Worm (Caenorhabditis elegans) whole organism, L4 larva: ENCODE results near the gene C56A3.5.

Source experiments
- R02D3.7 ChIP-seq: fragments of 150-350 bp; sonication (generic microtip); optimal IDR thresholded peaks from 3 replicates; lab custom pipeline; 2014; ENCODE audit warnings: missing biosample characterization, missing genetic modification characterization
- T20F7.1 ChIP-seq: fragments of 200-800 bp; sonication (Bioruptor generic); optimal IDR thresholded peaks from 2 replicates; lab custom pipeline; 2018; ENCODE audit warnings: mild to moderate bottlenecking, missing genetic modification characterization, missing compliant biosample characterization
- T26A8.4 ChIP-seq: fragments of 200-800 bp; sonication (Bioruptor generic); IDR thresholded peaks from 2 replicates; pipeline ENCODE4 v1.3.6; 2022; ENCODE audit warnings: missing genetic modification characterization, missing compliant biosample characterization
- Y48G9A.11 ChIP-seq: fragments of 200-800 bp; sonication (Bioruptor generic); IDR thresholded peaks from 2 replicates; pipeline ENCODE4 v1.3.6; 2022; ENCODE audit warnings: missing genetic modification reagents, missing genetic modification characterization, missing compliant biosample characterization
- Y75B8A.6 ChIP-seq: fragments of 200-800 bp; sonication (Bioruptor generic); IDR thresholded peaks from 2 replicates; pipeline ENCODE4 v1.3.6; 2022; ENCODE audit warnings: missing genetic modification reagents, missing genetic modification characterization, missing compliant biosample characterization
- aha-1 ChIP-seq: fragments of 150-350 bp; peaks from one replicate; lab custom pipeline; 2014; ENCODE audit warnings: missing biosample characterization, missing genetic modification characterization
- aly-2 ChIP-seq: sonication (generic microtip); optimal IDR thresholded peaks from 2 replicates; lab custom pipeline; 2018; ENCODE audit warnings: missing biosample characterization, missing genetic modification characterization
- ama-1 ChIP-seq: fragments of 150-350 bp; optimal IDR thresholded peaks from 2 replicates; lab custom pipeline; 2014; ENCODE audit warnings: inconsistent platforms, mixed read lengths
- arid-1 ChIP-seq: fragments of 200-800 bp; sonication (Bioruptor generic); conservative IDR thresholded peaks from 2 replicates; pipeline ENCODE4 v1.3.6; 2022; ENCODE audit warnings: missing genetic modification reagents, missing genetic modification characterization, missing compliant biosample characterization
- attf-4 ChIP-seq: sonication (generic microtip); optimal IDR thresholded peaks from 3 replicates; lab custom pipeline; 2017; ENCODE audit warnings: missing biosample characterization, missing genetic modification characterization
- ceh-20 ChIP-seq: fragments of 200-800 bp; sonication (Bioruptor generic); IDR thresholded peaks from 2 replicates; pipeline ENCODE4 v1.3.6; 2022; ENCODE audit warnings: missing genetic modification reagents, missing genetic modification characterization, missing compliant biosample characterization
- ceh-44 ChIP-seq: fragments of 200-800 bp; sonication (Bioruptor generic); IDR thresholded peaks from 2 replicates; pipeline ENCODE4 v1.3.6; 2022; ENCODE audit warnings: missing genetic modification reagents, missing genetic modification characterization, missing compliant biosample characterization
- ceh-62 ChIP-seq: sonication (generic microtip); optimal IDR thresholded peaks from 2 replicates; lab custom pipeline; 2017; ENCODE audit warnings: missing biosample characterization, missing genetic modification characterization
- ctbp-1 ChIP-seq: fragments of 200-800 bp; sonication (Bioruptor generic); IDR thresholded peaks from 2 replicates; pipeline ENCODE4 v1.3.6; 2022; ENCODE audit warnings: missing genetic modification reagents, missing genetic modification characterization, missing compliant biosample characterization
- daf-16 ChIP-seq, 3 experiments: sonication (generic microtip); optimal IDR thresholded peaks; 2 replicates each; lab custom pipeline; 2016 to 2017; ENCODE audit warnings: missing genetic modification characterization in 3 of 3, missing genetic modification reagents in 3 of 3, mild to moderate bottlenecking in 2 of 3, missing compliant biosample characterization in 2 of 3, missing biosample characterization in 1 of 3, moderate library complexity in 1 of 3
- daf-19 ChIP-seq: fragments of 200-800 bp; sonication (Bioruptor generic); conservative IDR thresholded peaks from 2 replicates; pipeline ENCODE4 v1.3.6; 2022; ENCODE audit warnings: missing genetic modification characterization, missing compliant biosample characterization
- daf-8 ChIP-seq: fragments of 200-800 bp; sonication (Bioruptor generic); IDR thresholded peaks from 2 replicates; pipeline ENCODE4 v1.3.6; 2022; ENCODE audit warnings: missing genetic modification characterization, missing compliant biosample characterization
- duxl-1 ChIP-seq: sonication (generic microtip); optimal IDR thresholded peaks from 2 replicates; lab custom pipeline; 2016; ENCODE audit warnings: mild to moderate bottlenecking, missing genetic modification characterization, moderate library complexity, missing compliant biosample characterization; ENCODE audit not compliant: poor library complexity
- dve-1 ChIP-seq: sonication (generic microtip); optimal IDR thresholded peaks from 2 replicates; lab custom pipeline; 2017; ENCODE audit warnings: antibody characterized with exemption, mild to moderate bottlenecking, missing genetic modification characterization, missing compliant biosample characterization; ENCODE audit not compliant: insufficient read depth
- egl-43 ChIP-seq: fragments of 200-800 bp; sonication (Bioruptor generic); IDR thresholded peaks from 2 replicates; pipeline ENCODE4 v1.3.6; 2022; ENCODE audit warnings: missing genetic modification reagents, missing genetic modification characterization, missing compliant biosample characterization
- hlh-11 ChIP-seq: fragments of 200-800 bp; sonication (Bioruptor generic); optimal IDR thresholded peaks from 2 replicates; lab custom pipeline; 2018; ENCODE audit warnings: mild to moderate bottlenecking, missing genetic modification characterization, missing compliant biosample characterization
- hlh-30 ChIP-seq: sonication (generic microtip); optimal IDR thresholded peaks from 2 replicates; lab custom pipeline; 2017; ENCODE audit warnings: antibody characterized with exemption, mild to moderate bottlenecking, missing genetic modification characterization, missing compliant biosample characterization; ENCODE audit not compliant: insufficient read depth
- jun-1 ChIP-seq: fragments of 150-350 bp; optimal IDR thresholded peaks from 2 replicates; lab custom pipeline; 2014; ENCODE audit warnings: missing biosample characterization, missing genetic modification reagents, missing genetic modification characterization
- lin-38 ChIP-seq: fragments of 200-800 bp; sonication (Bioruptor generic); IDR thresholded peaks from 2 replicates; pipeline ENCODE4 v1.3.6; 2022; ENCODE audit warnings: missing genetic modification reagents, missing genetic modification characterization, missing compliant biosample characterization
- mdl-1 ChIP-seq, 2 experiments: fragments of 150-350 bp in 1 of 2; sonication (generic microtip) in 1 of 2; optimal IDR thresholded peaks; 2 replicates each; lab custom pipeline; 2014 to 2017; ENCODE audit warnings: missing biosample characterization in 2 of 2, missing genetic modification characterization in 2 of 2
- mep-1 ChIP-seq: fragments of 150-350 bp; sonication (generic microtip); optimal IDR thresholded peaks from 3 replicates; lab custom pipeline; 2014; ENCODE audit warnings: missing biosample characterization, missing genetic modification characterization
- nhr-102 ChIP-seq: sonication (generic microtip); optimal IDR thresholded peaks from 2 replicates; lab custom pipeline; 2016; ENCODE audit warnings: mild to moderate bottlenecking, missing genetic modification characterization, moderate library complexity, missing compliant biosample characterization
- nhr-11 ChIP-seq: fragments of 150-350 bp; optimal IDR thresholded peaks from 2 replicates; lab custom pipeline; 2014; ENCODE audit warnings: missing biosample characterization, missing genetic modification characterization
- nhr-237 ChIP-seq: sonication (generic microtip); optimal IDR thresholded peaks from 2 replicates; lab custom pipeline; 2017; ENCODE audit warnings: missing biosample characterization, missing genetic modification characterization
- nhr-25 ChIP-seq: sonication (generic microtip); optimal IDR thresholded peaks from 2 replicates; lab custom pipeline; 2017; ENCODE audit warnings: missing genetic modification characterization, mild to moderate bottlenecking, missing compliant biosample characterization, antibody characterized with exemption, moderate library complexity, borderline replicate concordance; ENCODE audit not compliant: insufficient read depth
- nhr-41 ChIP-seq: fragments of 200-800 bp; sonication (Bioruptor generic); IDR thresholded peaks from 2 replicates; pipeline ENCODE4 v1.3.6; 2022; ENCODE audit warnings: missing genetic modification reagents, missing genetic modification characterization, missing compliant biosample characterization
- nhr-42 ChIP-seq: fragments of 200-800 bp; sonication (Bioruptor generic); IDR thresholded peaks from 2 replicates; pipeline ENCODE4 v1.3.6; 2022; ENCODE audit warnings: missing genetic modification characterization, missing compliant biosample characterization
- nhr-77 ChIP-seq: fragments of 150-350 bp; optimal IDR thresholded peaks from 2 replicates; lab custom pipeline; 2014; ENCODE audit warnings: missing biosample characterization, missing genetic modification characterization
- php-3 ChIP-seq: fragments of 200-800 bp; sonication (Bioruptor generic); IDR thresholded peaks from 2 replicates; pipeline ENCODE4 v1.3.6; 2022; ENCODE audit warnings: missing genetic modification reagents, missing genetic modification characterization, missing compliant biosample characterization
- pqm-1 ChIP-seq: sonication (generic microtip); optimal IDR thresholded peaks from 2 replicates; lab custom pipeline; 2017; ENCODE audit warnings: missing biosample characterization, missing genetic modification characterization
- saeg-2 ChIP-seq: fragments of 200-800 bp; sonication (Bioruptor generic); IDR thresholded peaks from 2 replicates; pipeline ENCODE4 v1.3.6; 2022; ENCODE audit warnings: missing genetic modification reagents, missing genetic modification characterization, missing compliant biosample characterization
- sdz-12 ChIP-seq: fragments of 200-800 bp; sonication (Bioruptor generic); optimal IDR thresholded peaks from 2 replicates; lab custom pipeline; 2018; ENCODE audit warnings: mild to moderate bottlenecking, missing genetic modification characterization, missing compliant biosample characterization
- snpc-4 ChIP-seq: fragments of 150-350 bp; optimal IDR thresholded peaks from 2 replicates; lab custom pipeline; 2014; ENCODE audit warnings: missing biosample characterization, missing genetic modification characterization
- unc-39 ChIP-seq: sonication (generic microtip); optimal IDR thresholded peaks from 2 replicates; lab custom pipeline; 2017; ENCODE audit warnings: missing biosample characterization, missing genetic modification characterization
- unc-62 ChIP-seq, 3 experiments: fragments of 150-350 bp in 1 of 3; sonication (generic microtip); optimal IDR thresholded peaks in 2 of 3; peaks in 1 of 3; 1 replicate in 1 of 3; 2 replicates in 2 of 3; lab custom pipeline; 2014 to 2017; ENCODE audit warnings: missing biosample characterization in 3 of 3, missing genetic modification characterization in 3 of 3, missing genetic modification reagents in 3 of 3, missing genotype in 1 of 3
- vab-7 ChIP-seq: fragments of 200-800 bp; sonication (Bioruptor generic); IDR thresholded peaks from 2 replicates; pipeline ENCODE4 v1.3.6; 2022; ENCODE audit warnings: missing genetic modification reagents, missing genetic modification characterization, missing compliant biosample characterization
- zag-1 ChIP-seq: fragments of 150-350 bp; optimal IDR thresholded peaks from 2 replicates; lab custom pipeline; 2014; ENCODE audit warnings: missing biosample characterization, missing genetic modification characterization
- zfp-2 ChIP-seq: sonication (generic microtip); optimal IDR thresholded peaks from 2 replicates; lab custom pipeline; 2016; ENCODE audit warnings: mild to moderate bottlenecking, missing genetic modification characterization, missing compliant biosample characterization
- zip-2 ChIP-seq: fragments of 150-350 bp; optimal IDR thresholded peaks from 2 replicates; lab custom pipeline; 2014; ENCODE audit warnings: missing biosample characterization, missing genetic modification characterization
- ztf-11 ChIP-seq: fragments of 150-350 bp; optimal IDR thresholded peaks from 2 replicates; lab custom pipeline; 2014; ENCODE audit warnings: missing biosample characterization, missing genetic modification characterization

C56A3.5 gene

ce11 chrV:13515115-13515514, 36.7 kb upstream of the C56A3.5 start, which contains the start of gene semi-1:
Gene semi-1, minus strand, starts transcription at chrV:13515215.
- TF ChIP-seq arid-1: no peak
- no peak for TF ChIP-seq Y75B8A.6 (GFP tag; lab: Robert Waterston, UW)
- no peak for TF ChIP-seq daf-16 (GFP tag; optimal IDR thresholded peaks at IDR 0.05; lab: Kevin White, UChicago)
- no peak for TF ChIP-seq daf-16 (tag; optimal IDR thresholded peaks at IDR 0.05; lab: Kevin White, UChicago)
- no peak for TF ChIP-seq nhr-237 (tag; lab: Kevin White, UChicago)
- TF ChIP-seq T20F7.1 (GFP tag; lab: Kevin White, UChicago): no peak
- no peak for TF ChIP-seq aha-1 (tag; lab: Kevin White, UChicago)
- no peak for TF ChIP-seq nhr-41 (GFP tag; lab: Robert Waterston, UW)
- no peak for TF ChIP-seq hlh-30
- no peak for TF ChIP-seq aly-2 (tag; lab: Kevin White, UChicago)
- TF ChIP-seq pqm-1: no peak
- TF ChIP-seq ztf-11 (tag; lab: Kevin White, UChicago): no peak
- TF ChIP-seq R02D3.7: no peak

ce11 chrV:13523194-13523593, 28.6 kb upstream of the C56A3.5 start, which contains the start of gene R11G10.3:
Gene R11G10.3, plus strand, starts transcription at chrV:13523494.
- TF ChIP-seq unc-39 (tag; lab: Kevin White, UChicago): no peak
- TF ChIP-seq vab-7: no peak
- no peak for TF ChIP-seq Y48G9A.11 (GFP tag; lab: Robert Waterston, UW)

DNA sequence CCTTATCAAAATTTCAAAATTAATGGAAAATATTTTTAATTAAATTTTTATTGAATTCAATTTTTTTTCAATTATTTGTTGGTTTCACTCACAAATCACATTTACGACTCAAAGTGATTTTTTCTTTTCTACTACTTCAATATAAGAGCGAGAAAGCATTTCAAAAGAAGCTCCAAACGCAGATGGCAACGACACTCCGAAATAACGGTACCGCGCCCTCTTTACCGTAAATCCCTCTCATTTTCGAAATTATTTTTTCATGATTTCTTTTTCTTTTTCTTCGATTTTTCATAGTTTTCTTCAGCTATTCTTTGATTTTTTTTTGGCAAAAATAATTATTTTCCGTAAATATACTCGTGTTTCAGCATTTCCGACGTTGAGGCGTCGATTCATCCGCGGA, 24.5 kb upstream of the C56A3.5 start:
- peak; percentile 98 for TF ChIP-seq Y48G9A.11 (GFP tag; lab: Robert Waterston, UW)

ce11 chrV:13529165-13529564, 22.6 kb upstream of the C56A3.5 start:
- TF ChIP-seq nhr-77 (tag; lab: Kevin White, UChicago) (peak; percentile 35), Y48G9A.11 (GFP tag; lab: Robert Waterston, UW) (no peak), nhr-42 (GFP tag; lab: Robert Waterston, UW) (no peak), mdl-1 (tag; optimal IDR thresholded peaks at IDR 0.05; lab: Kevin White, UChicago) (no peak), daf-8 (GFP tag; lab: Robert Waterston, UW) (no peak), ceh-20 (no peak), ztf-11 (tag; lab: Kevin White, UChicago) (no peak), ceh-44 (GFP tag; lab: Robert Waterston, UW) (no peak), daf-16 (GFP tag; optimal IDR thresholded peaks at IDR 0.05; lab: Kevin White, UChicago) (no peak), daf-16 (tag; optimal IDR thresholded peaks at IDR 0.05; lab: Kevin White, UChicago) (peak; percentile 83), nhr-25 (tag; lab: Kevin White, UChicago) (no peak), hlh-11 (tag; lab: Kevin White, UChicago) (peak; percentile 33), mep-1 (tag; lab: Kevin White, UChicago) (peak; percentile 19), zfp-2 (no peak), T20F7.1 (GFP tag; lab: Kevin White, UChicago) (no peak), sdz-12 (no peak), ama-1 (lab: Kevin White, UChicago) (peak; percentile 55), ctbp-1 (GFP tag; lab: Robert Waterston, UW) (no peak), jun-1 (tag; lab: Kevin White, UChicago) (no peak), unc-62 (GFP tag; optimal IDR thresholded peaks at IDR 0.05 in 1 of 2; lab: Kevin White, UChicago) (no peak), unc-62 (tag; optimal IDR thresholded peaks at IDR 0.05; lab: Kevin White, UChicago) (no peak), attf-4 (tag; lab: Kevin White, UChicago) (no peak), dve-1 (tag; lab: Kevin White, UChicago) (peak; percentile 75), nhr-11 (tag; lab: Kevin White, UChicago) (no peak), nhr-102 (peak; percentile 70), lin-38 (GFP tag; lab: Robert Waterston, UW) (no peak), ceh-62 (tag; lab: Kevin White, UChicago) (no peak), saeg-2 (GFP tag; lab: Robert Waterston, UW) (no peak), daf-19 (GFP tag; lab: Robert Waterston, UW) (no peak), zip-2 (tag; lab: Kevin White, UChicago) (no peak), snpc-4 (tag; lab: Kevin White, UChicago) (no peak), php-3 (GFP tag; lab: Robert Waterston, UW) (no peak), egl-43 (GFP tag; lab: Robert Waterston, UW) (no peak), duxl-1 (tag; lab: Kevin White, UChicago) (no peak), T26A8.4 (GFP tag; lab: Robert Waterston, UW) (no peak; the same call in 1 of the 2 replicates), zag-1 (tag; lab: Kevin White, UChicago) (no peak)
